Worm (Caenorhabditis elegans) whole organism, L2 larva: ENCODE data around the gene mdt-26.

ENCODE experiments used
- F13H6.1 ChIP-seq: sonication (generic microtip); optimal IDR thresholded peaks from 2 replicates; lab custom pipeline; 2016; ENCODE audit warnings: missing genetic modification characterization, missing compliant biosample characterization
- R02D3.7 ChIP-seq: fragments of 150-350 bp; optimal IDR thresholded peaks from 2 replicates; lab custom pipeline; 2014; ENCODE audit warnings: missing biosample characterization, missing genetic modification characterization
- ceh-82 ChIP-seq: fragments of 150-350 bp; optimal IDR thresholded peaks from 2 replicates; lab custom pipeline; 2014; ENCODE audit warnings: missing biosample characterization, missing genetic modification characterization
- egl-27 ChIP-seq: sonication (generic microtip); optimal IDR thresholded peaks from 3 replicates; lab custom pipeline; 2017; ENCODE audit warnings: missing biosample characterization, missing genetic modification reagents, missing genetic modification characterization
- mab-5 ChIP-seq: fragments of 150-350 bp; optimal IDR thresholded peaks from 2 replicates; lab custom pipeline; 2014; ENCODE audit warnings: missing biosample characterization, missing genetic modification characterization
- nhr-77 ChIP-seq: fragments of 150-350 bp; optimal IDR thresholded peaks from 2 replicates; lab custom pipeline; 2014; ENCODE audit warnings: missing biosample characterization, missing genetic modification characterization
- snpc-4 ChIP-seq: fragments of 150-350 bp; optimal IDR thresholded peaks from 2 replicates; lab custom pipeline; 2014; ENCODE audit warnings: missing biosample characterization, missing genetic modification characterization
- zag-1 ChIP-seq: fragments of 150-350 bp; optimal IDR thresholded peaks from 2 replicates; lab custom pipeline; 2014; ENCODE audit warnings: missing biosample characterization, missing genetic modification characterization
- ztf-1 ChIP-seq: fragments of 200-800 bp; sonication (Bioruptor generic); conservative IDR thresholded peaks from 2 replicates; pipeline ENCODE4 v1.3.6; 2022; ENCODE audit warnings: missing genetic modification characterization, missing compliant biosample characterization
- ztf-11 ChIP-seq: sonication (generic microtip); optimal IDR thresholded peaks from 2 replicates; lab custom pipeline; 2017; ENCODE audit warnings: missing biosample characterization, missing genetic modification characterization
- ztf-4 ChIP-seq: fragments of 150-350 bp; optimal IDR thresholded peaks from 2 replicates; lab custom pipeline; 2014; ENCODE audit warnings: missing biosample characterization, missing genetic modification characterization

DNA sequence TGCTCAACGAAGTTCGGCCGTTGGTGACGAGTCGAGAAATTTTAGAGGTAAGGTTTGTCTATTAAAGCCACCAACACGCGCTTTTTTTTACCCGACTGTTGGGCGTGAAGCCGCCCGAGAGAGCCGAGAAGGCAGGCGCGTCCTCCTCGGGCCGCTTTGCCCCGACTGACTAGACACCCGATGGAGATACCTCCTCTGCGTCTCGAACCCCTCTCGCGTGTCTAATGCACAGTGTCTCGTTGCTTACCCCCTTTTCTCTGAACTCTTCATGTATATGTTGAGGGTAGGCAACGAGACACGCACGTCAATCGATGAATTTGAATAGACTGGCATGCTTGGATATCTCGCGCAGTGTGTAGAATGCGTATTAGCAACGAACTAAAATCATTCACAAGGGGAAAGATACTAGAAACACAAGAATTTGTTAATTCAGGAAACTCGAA, 775 bp downstream of the mdt-26 start:
- TF ChIP-seq ceh-82 (tag; lab: Kevin White, UChicago) (peak; percentile 80), snpc-4 (tag; lab: Kevin White, UChicago) (peak; percentile 66), ztf-4 (peak; percentile 98), ztf-11 (tag; lab: Kevin White, UChicago) (peak; percentile 50), mab-5 (tag; lab: Kevin White, UChicago) (peak; percentile 77), ztf-1 (GFP tag; lab: Robert Waterston, UW) (0 out of 2 replicates have a peak, but pooled peaks have one; percentile 61), zag-1 (peak; percentile 93), F13H6.1 (peak; percentile 90), egl-27 (tag; lab: Kevin White, UChicago) (peak; percentile 58), nhr-77 (tag; lab: Kevin White, UChicago) (no peak), R02D3.7 (tag; lab: Kevin White, UChicago) (no peak)
